Fruit fly (Drosophila melanogaster) S2 (cell line): ENCODE measurements around the gene Phae1.

Experiments used
- CG8478 ChIP-seq: fragments of >200 bp; optimal IDR thresholded peaks from 2 replicates; lab custom pipeline; 2018
- CTCF ChIP-seq, 2 experiments: fragments of >200 bp; optimal IDR thresholded peaks; 2 replicates each; lab custom pipeline; 2018

- TF ChIP-seq CTCF (optimal IDR thresholded peaks at IDR 0.05; lab: Kevin White, UChicago) (no peak), CG8478 (lab: Kevin White, UChicago) (no peak)
Observed at dm6 chr2L:12091522-12091921, 17.7 kb upstream of the Phae1 start, which contains the start of gene Pex19.
